Worm (Caenorhabditis elegans) whole organism, mixed stage, embryonic: ENCODE data around the gene T05H4.11.

Experiments used
- M03D4.4 ChIP-seq: sonication (generic microtip); optimal IDR thresholded peaks from 2 replicates; lab custom pipeline; 2017; ENCODE audit warnings: mild to moderate bottlenecking, missing genetic modification characterization, missing compliant biosample characterization
- ces-1 ChIP-seq: fragments of 150-350 bp; optimal IDR thresholded peaks from 2 replicates; lab custom pipeline; 2014; ENCODE audit warnings: missing biosample characterization, missing genetic modification reagents, missing genetic modification characterization
- elt-1 ChIP-seq: sonication (generic microtip); optimal IDR thresholded peaks from 2 replicates; lab custom pipeline; 2017; ENCODE audit warnings: missing genetic modification characterization, mild to moderate bottlenecking, missing compliant biosample characterization, antibody characterized with exemption, moderate library complexity, borderline replicate concordance; ENCODE audit not compliant: insufficient read depth
- elt-3 ChIP-seq: fragments of 150-350 bp; optimal IDR thresholded peaks from 2 replicates; lab custom pipeline; 2014; ENCODE audit warnings: missing biosample characterization, missing genetic modification characterization
- nhr-76 ChIP-seq: sonication (generic microtip); optimal IDR thresholded peaks from 2 replicates; lab custom pipeline; 2017; ENCODE audit warnings: missing biosample characterization, missing genetic modification characterization
- unc-62 ChIP-seq: fragments of 150-350 bp; optimal IDR thresholded peaks from 2 replicates; lab custom pipeline; 2014; ENCODE audit warnings: missing biosample characterization, missing genetic modification reagents, missing genetic modification characterization
- ztf-11 ChIP-seq: fragments of 150-350 bp; optimal IDR thresholded peaks from 2 replicates; lab custom pipeline; 2014; ENCODE audit warnings: missing biosample characterization, missing genetic modification characterization

- TF ChIP-seq ces-1 (GFP tag; lab: Kevin White, UChicago) (no peak), M03D4.4 (tag; lab: Kevin White, UChicago) (no peak), ztf-11 (tag; lab: Kevin White, UChicago) (no peak), elt-3 (tag; lab: Kevin White, UChicago) (no peak), nhr-76 (tag; lab: Kevin White, UChicago) (no peak), unc-62 (GFP tag; lab: Kevin White, UChicago) (no peak), elt-1 (tag; lab: Kevin White, UChicago) (no peak)
Measured at ce11 chrV:6453122-6453521, 27.1 kb upstream of the T05H4.11 start, which contains the start of gene acl-9.
